Fruit fly (Drosophila melanogaster): ENCODE data around the gene CG5577.

The CG5577 gene

dm6 chr3L:17856655-17857479, 15.6 kb upstream of the CG5577 start, which contains the start of gene CG5535 (continued):
- TF ChIP-seq zen2 (GFP tag; IDR thresholded peaks at IDR 0.05; ENCODE audit: partially characterized antibody) (no peak), danr (GFP tag; IDR thresholded peaks at IDR 0.05) (no peak), CG13296 (GFP tag; optimal IDR thresholded peaks at IDR 0.05) (peak; percentile 81), CG4282 (GFP tag; optimal IDR thresholded peaks at IDR 0.05) (no peak), Ets97D (GFP tag; optimal IDR thresholded peaks at IDR 0.05) (no peak), CG1832 (GFP tag; optimal IDR thresholded peaks at IDR 0.05) (no peak), ERR (GFP tag; optimal IDR thresholded peaks at IDR 0.05) (peak; percentile 47), bsh (GFP tag; optimal IDR thresholded peaks at IDR 0.05) (peak; percentile 68 to 81), CG3838 (GFP tag; optimal IDR thresholded peaks at IDR 0.05) (no peak), sqz (GFP tag; optimal IDR thresholded peaks at IDR 0.05) (no peak), ems (GFP tag; optimal IDR thresholded peaks at IDR 0.05) (peak; percentile 11), Mes4 (GFP tag; optimal IDR thresholded peaks at IDR 0.05) (no peak), MESR4 (GFP tag; optimal IDR thresholded peaks at IDR 0.05) (peak; percentile 9), schlank (tag; optimal IDR thresholded peaks at IDR 0.05) (peak; percentile 65), CG17361 (GFP tag; IDR thresholded peaks at IDR 0.05) (peak; percentile 99), tgo (GFP tag; IDR thresholded peaks at IDR 0.05) (peak; percentile 60; the same call in 2 of the 3 replicates), chif (GFP tag; optimal IDR thresholded peaks at IDR 0.05) (peak in 1 of 2 experiments; percentile 41), pita (GFP tag; optimal IDR thresholded peaks at IDR 0.05) (no peak), jing (GFP tag; optimal IDR thresholded peaks at IDR 0.05) (no peak), nerfin-2 (GFP tag; IDR thresholded peaks at IDR 0.05; ENCODE audit: partially characterized antibody) (no peak; the same call in 1 of the 2 replicates), CG34422 (GFP tag; IDR thresholded peaks at IDR 0.05) (peak; percentile 62), CoRest (tag; optimal IDR thresholded peaks at IDR 0.05) (peak; percentile 93), CG13424 (tag; optimal IDR thresholded peaks at IDR 0.05) (peak; percentile 91), CG10543 (GFP tag; optimal IDR thresholded peaks at IDR 0.05) (peak; percentile 60), CG30403 (GFP tag; optimal IDR thresholded peaks at IDR 0.05) (peak; percentile 92), CG11093 (GFP tag; IDR thresholded peaks at IDR 0.05) (peak; percentile 67), CG17359 (tag; optimal IDR thresholded peaks at IDR 0.05) (peak; percentile 59), sc (optimal IDR thresholded peaks at IDR 0.05) (no peak), sc (GFP tag; optimal IDR thresholded peaks at IDR 0.05) (peak; percentile 84), zfh2 (GFP tag; optimal IDR thresholded peaks at IDR 0.05) (peak; percentile 61), CG5245 (GFP tag; optimal IDR thresholded peaks at IDR 0.05) (peak; percentile 66), wor (GFP tag; IDR thresholded peaks at IDR 0.05) (0 out of 2 replicates have a peak, but pooled peaks have one; percentile 51), CkIIα-i1 (GFP tag; IDR thresholded peaks at IDR 0.05) (no peak), Oaz (GFP tag; IDR thresholded peaks at IDR 0.05) (peak; percentile 47), Drgx (GFP tag; IDR thresholded peaks at IDR 0.05) (peak; percentile 59), B-H2 (GFP tag; optimal IDR thresholded peaks at IDR 0.05) (peak; percentile 0), CG10147 (GFP tag; optimal IDR thresholded peaks at IDR 0.05) (peak; percentile 86), CG18476 (GFP tag; optimal IDR thresholded peaks at IDR 0.05) (peak; percentile 42), Eip74EF (GFP tag; optimal IDR thresholded peaks at IDR 0.05) (peak in 1 of 2 experiments; percentile 82), Tbp (GFP tag; optimal IDR thresholded peaks at IDR 0.05) (no peak), Abd-B (GFP tag; optimal IDR thresholded peaks at IDR 0.05) (peak; percentile 75), CG14965 (GFP tag; optimal IDR thresholded peaks at IDR 0.05; ENCODE audit: borderline replicate concordance) (no peak), mirr (GFP tag; optimal IDR thresholded peaks at IDR 0.05) (peak; percentile 36), CG10565 (GFP tag; optimal IDR thresholded peaks at IDR 0.05) (no peak), CG18262 (tag; optimal IDR thresholded peaks at IDR 0.05) (peak; percentile 96), CG18011 (GFP tag; optimal IDR thresholded peaks at IDR 0.05) (peak; percentile 61), vfl (GFP tag; optimal IDR thresholded peaks at IDR 0.05) (no peak), CG6765 (GFP tag; optimal IDR thresholded peaks at IDR 0.05) (peak; percentile 80)

Measured in whole organism, embryonic.